Worm (Caenorhabditis elegans) whole organism, L4 larva: ENCODE data around the gene hlh-12.

Source experiments
- T20F7.1 ChIP-seq: fragments of 200-800 bp; sonication (Bioruptor generic); optimal IDR thresholded peaks from 2 replicates; lab custom pipeline; 2018; ENCODE audit warnings: mild to moderate bottlenecking, missing genetic modification characterization, missing compliant biosample characterization
- Y75B8A.6 ChIP-seq: fragments of 200-800 bp; sonication (Bioruptor generic); IDR thresholded peaks from 2 replicates; pipeline ENCODE4 v1.3.6; 2022; ENCODE audit warnings: missing genetic modification reagents, missing genetic modification characterization, missing compliant biosample characterization
- aha-1 ChIP-seq: fragments of 150-350 bp; peaks from one replicate; lab custom pipeline; 2014; ENCODE audit warnings: missing biosample characterization, missing genetic modification characterization
- arid-1 ChIP-seq: fragments of 200-800 bp; sonication (Bioruptor generic); conservative IDR thresholded peaks from 2 replicates; pipeline ENCODE4 v1.3.6; 2022; ENCODE audit warnings: missing genetic modification reagents, missing genetic modification characterization, missing compliant biosample characterization
- ceh-62 ChIP-seq: sonication (generic microtip); optimal IDR thresholded peaks from 2 replicates; lab custom pipeline; 2017; ENCODE audit warnings: missing biosample characterization, missing genetic modification characterization
- cey-2 ChIP-seq: sonication (generic microtip); optimal IDR thresholded peaks from 3 replicates; lab custom pipeline; 2017; ENCODE audit warnings: missing genetic modification characterization, mild to moderate bottlenecking, missing compliant biosample characterization, antibody characterized with exemption, borderline replicate concordance; ENCODE audit not compliant: insufficient read depth
- daf-16 ChIP-seq, 3 experiments: sonication (generic microtip); optimal IDR thresholded peaks; 2 replicates each; lab custom pipeline; 2016 to 2017; ENCODE audit warnings: missing genetic modification characterization in 3 of 3, missing genetic modification reagents in 3 of 3, mild to moderate bottlenecking in 2 of 3, missing compliant biosample characterization in 2 of 3, missing biosample characterization in 1 of 3, moderate library complexity in 1 of 3
- daf-8 ChIP-seq: fragments of 200-800 bp; sonication (Bioruptor generic); IDR thresholded peaks from 2 replicates; pipeline ENCODE4 v1.3.6; 2022; ENCODE audit warnings: missing genetic modification characterization, missing compliant biosample characterization
- duxl-1 ChIP-seq: sonication (generic microtip); optimal IDR thresholded peaks from 2 replicates; lab custom pipeline; 2016; ENCODE audit warnings: mild to moderate bottlenecking, missing genetic modification characterization, moderate library complexity, missing compliant biosample characterization; ENCODE audit not compliant: poor library complexity
- dve-1 ChIP-seq: sonication (generic microtip); optimal IDR thresholded peaks from 2 replicates; lab custom pipeline; 2017; ENCODE audit warnings: antibody characterized with exemption, mild to moderate bottlenecking, missing genetic modification characterization, missing compliant biosample characterization; ENCODE audit not compliant: insufficient read depth
- egl-43 ChIP-seq: fragments of 200-800 bp; sonication (Bioruptor generic); IDR thresholded peaks from 2 replicates; pipeline ENCODE4 v1.3.6; 2022; ENCODE audit warnings: missing genetic modification reagents, missing genetic modification characterization, missing compliant biosample characterization
- fos-1 ChIP-seq: fragments of 150-350 bp; optimal IDR thresholded peaks from 2 replicates; lab custom pipeline; 2014; ENCODE audit warnings: missing biosample characterization, missing genetic modification characterization
- hif-1 ChIP-seq, 2 experiments: sonication (generic microtip); optimal IDR thresholded peaks; 2 replicates each; lab custom pipeline; 2016 to 2017; ENCODE audit warnings: missing compliant biosample characterization in 2 of 2, missing genetic modification characterization in 2 of 2, missing genetic modification reagents in 2 of 2, missing genotype in 2 of 2, mild to moderate bottlenecking in 1 of 2
- hlh-11 ChIP-seq: fragments of 200-800 bp; sonication (Bioruptor generic); optimal IDR thresholded peaks from 2 replicates; lab custom pipeline; 2018; ENCODE audit warnings: mild to moderate bottlenecking, missing genetic modification characterization, missing compliant biosample characterization
- hlh-30 ChIP-seq: sonication (generic microtip); optimal IDR thresholded peaks from 2 replicates; lab custom pipeline; 2017; ENCODE audit warnings: antibody characterized with exemption, mild to moderate bottlenecking, missing genetic modification characterization, missing compliant biosample characterization; ENCODE audit not compliant: insufficient read depth
- hmg-1.1 ChIP-seq: fragments of 200-800 bp; sonication (Bioruptor generic); IDR thresholded peaks from 2 replicates; pipeline ENCODE4 v1.3.6; 2022; ENCODE audit warnings: missing genetic modification reagents, missing genetic modification characterization, missing compliant biosample characterization
- jun-1 ChIP-seq: fragments of 150-350 bp; optimal IDR thresholded peaks from 2 replicates; lab custom pipeline; 2014; ENCODE audit warnings: missing biosample characterization, missing genetic modification reagents, missing genetic modification characterization
- lim-7 ChIP-seq: fragments of 200-800 bp; sonication (Bioruptor generic); IDR thresholded peaks from 2 replicates; pipeline ENCODE4 v1.3.6; 2022; ENCODE audit warnings: missing genetic modification characterization, missing compliant biosample characterization
- lin-38 ChIP-seq: fragments of 200-800 bp; sonication (Bioruptor generic); IDR thresholded peaks from 2 replicates; pipeline ENCODE4 v1.3.6; 2022; ENCODE audit warnings: missing genetic modification reagents, missing genetic modification characterization, missing compliant biosample characterization
- lin-39 ChIP-seq: fragments of 150-350 bp; optimal IDR thresholded peaks from 2 replicates; lab custom pipeline; 2014; ENCODE audit warnings: missing biosample characterization, missing genetic modification reagents, missing genetic modification characterization
- lsy-2 ChIP-seq, 2 experiments: fragments of 150-350 bp in 1 of 2; sonication (generic microtip) in 1 of 2; optimal IDR thresholded peaks; 2 replicates each; lab custom pipeline; 2014 to 2017; ENCODE audit warnings: missing biosample characterization in 2 of 2, missing genetic modification characterization in 2 of 2
- mdt-29 ChIP-seq: fragments of 200-800 bp; sonication (Bioruptor generic); IDR thresholded peaks from 2 replicates; pipeline ENCODE4 v1.3.6; 2022; ENCODE audit warnings: missing genetic modification reagents, missing genetic modification characterization, missing compliant biosample characterization
- mes-2 ChIP-seq: sonication (generic microtip); optimal IDR thresholded peaks from 2 replicates; lab custom pipeline; 2016; ENCODE audit warnings: missing genotype, mild to moderate bottlenecking, missing genetic modification characterization, missing compliant biosample characterization; ENCODE audit not compliant: poor library complexity, severe bottlenecking
- mxl-3 ChIP-seq: fragments of 200-800 bp; sonication (Bioruptor generic); optimal IDR thresholded peaks from 2 replicates; lab custom pipeline; 2018; ENCODE audit warnings: mild to moderate bottlenecking, missing genetic modification characterization, missing compliant biosample characterization
- nhr-10 ChIP-seq: fragments of 150-350 bp; optimal IDR thresholded peaks from 2 replicates; lab custom pipeline; 2014; ENCODE audit warnings: missing biosample characterization, missing genetic modification characterization
- nhr-102 ChIP-seq: sonication (generic microtip); optimal IDR thresholded peaks from 2 replicates; lab custom pipeline; 2016; ENCODE audit warnings: mild to moderate bottlenecking, missing genetic modification characterization, moderate library complexity, missing compliant biosample characterization
- nhr-11 ChIP-seq: fragments of 150-350 bp; optimal IDR thresholded peaks from 2 replicates; lab custom pipeline; 2014; ENCODE audit warnings: missing biosample characterization, missing genetic modification characterization
- nhr-111 ChIP-seq: fragments of 200-800 bp; sonication (Bioruptor generic); optimal IDR thresholded peaks from 2 replicates; lab custom pipeline; 2018; ENCODE audit warnings: mild to moderate bottlenecking, missing genetic modification characterization, missing compliant biosample characterization
- nhr-25 ChIP-seq: sonication (generic microtip); optimal IDR thresholded peaks from 2 replicates; lab custom pipeline; 2017; ENCODE audit warnings: missing genetic modification characterization, mild to moderate bottlenecking, missing compliant biosample characterization, antibody characterized with exemption, moderate library complexity, borderline replicate concordance; ENCODE audit not compliant: insufficient read depth
- nhr-41 ChIP-seq: fragments of 200-800 bp; sonication (Bioruptor generic); IDR thresholded peaks from 2 replicates; pipeline ENCODE4 v1.3.6; 2022; ENCODE audit warnings: missing genetic modification reagents, missing genetic modification characterization, missing compliant biosample characterization
- nhr-42 ChIP-seq: fragments of 200-800 bp; sonication (Bioruptor generic); IDR thresholded peaks from 2 replicates; pipeline ENCODE4 v1.3.6; 2022; ENCODE audit warnings: missing genetic modification characterization, missing compliant biosample characterization
- nhr-76 ChIP-seq: fragments of 150-350 bp; optimal IDR thresholded peaks from 2 replicates; lab custom pipeline; 2014; ENCODE audit warnings: missing biosample characterization, missing genetic modification characterization
- nhr-77 ChIP-seq: fragments of 150-350 bp; optimal IDR thresholded peaks from 2 replicates; lab custom pipeline; 2014; ENCODE audit warnings: missing biosample characterization, missing genetic modification characterization
- pha-4 ChIP-seq, 2 experiments: fragments of 150-350 bp in 1 of 2; fragments of 200-800 bp in 1 of 2; sonication (Bioruptor generic) in 1 of 2; IDR thresholded peaks in 1 of 2; optimal IDR thresholded peaks in 1 of 2; 2 replicates each; pipeline versions ENCODE4 v1.3.6 to Lab custom; 2014 to 2022; ENCODE audit warnings: missing genetic modification characterization in 2 of 2, missing genetic modification reagents in 2 of 2, missing biosample characterization in 1 of 2, missing compliant biosample characterization in 1 of 2
- php-3 ChIP-seq: fragments of 200-800 bp; sonication (Bioruptor generic); IDR thresholded peaks from 2 replicates; pipeline ENCODE4 v1.3.6; 2022; ENCODE audit warnings: missing genetic modification reagents, missing genetic modification characterization, missing compliant biosample characterization
- rbr-2 ChIP-seq: sonication (generic microtip); optimal IDR thresholded peaks from 2 replicates; lab custom pipeline; 2016; ENCODE audit warnings: missing genotype, missing genetic modification characterization, missing compliant biosample characterization
- set-16 ChIP-seq: fragments of 200-800 bp; sonication (Bioruptor generic); IDR thresholded peaks from 2 replicates; pipeline ENCODE4 v1.3.6; 2022; ENCODE audit warnings: missing genetic modification reagents, missing genetic modification characterization, missing compliant biosample characterization
- snpc-4 ChIP-seq: fragments of 150-350 bp; optimal IDR thresholded peaks from 2 replicates; lab custom pipeline; 2014; ENCODE audit warnings: missing biosample characterization, missing genetic modification characterization
- spr-1 ChIP-seq: sonication (generic microtip); optimal IDR thresholded peaks from 2 replicates; lab custom pipeline; 2016; ENCODE audit warnings: mild to moderate bottlenecking, missing genetic modification characterization, missing compliant biosample characterization
- zfp-2 ChIP-seq: sonication (generic microtip); optimal IDR thresholded peaks from 2 replicates; lab custom pipeline; 2016; ENCODE audit warnings: mild to moderate bottlenecking, missing genetic modification characterization, missing compliant biosample characterization
- zfp-3 ChIP-seq: fragments of 200-800 bp; sonication (Bioruptor generic); conservative IDR thresholded peaks from 2 replicates; pipeline ENCODE4 v1.3.6; 2022; ENCODE audit warnings: missing genetic modification reagents, missing genetic modification characterization, missing compliant biosample characterization
- zip-2 ChIP-seq: fragments of 150-350 bp; optimal IDR thresholded peaks from 2 replicates; lab custom pipeline; 2014; ENCODE audit warnings: missing biosample characterization, missing genetic modification characterization

Gene hlh-12

DNA sequence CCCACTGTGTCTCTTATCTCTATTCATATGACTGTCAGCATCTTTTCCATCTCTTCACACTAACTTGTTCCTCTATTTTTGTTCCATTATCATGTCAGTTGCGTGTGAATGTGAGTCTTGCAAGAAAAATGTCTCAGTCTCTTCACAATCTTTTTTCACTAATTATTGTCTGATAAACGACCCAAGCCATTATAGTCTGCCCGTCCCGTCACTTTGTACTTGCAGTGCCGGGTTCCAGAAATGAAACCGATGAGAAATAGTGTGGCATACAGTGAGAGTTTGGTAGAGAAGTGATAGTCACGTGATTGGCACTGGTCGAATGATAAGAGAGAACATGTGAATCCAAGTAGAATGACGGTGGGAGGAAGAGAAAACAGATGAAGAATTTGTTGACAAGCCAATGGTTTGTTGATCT lies 48.4 kb upstream of the hlh-12 start (continued):
- TF ChIP-seq nhr-11 (tag; lab: Kevin White, UChicago) (peak; percentile 95), jun-1 (tag; lab: Kevin White, UChicago) (peak; percentile 89), egl-43 (GFP tag; lab: Robert Waterston, UW) (no peak), mdt-29 (GFP tag; lab: Robert Waterston, UW) (peak; percentile 89), nhr-10 (peak; percentile 92), T20F7.1 (peak; percentile 84), zfp-3 (peak; percentile 52; the same call in 1 of the 2 replicates), hlh-11 (tag; lab: Kevin White, UChicago) (peak; percentile 100), pha-4 (GFP tag; IDR thresholded peaks at IDR 0.05; lab: Robert Waterston, UW) (peak; percentile 75), pha-4 (tag; optimal IDR thresholded peaks at IDR 0.05; lab: Kevin White, UChicago) (no peak), nhr-111 (no peak), nhr-77 (peak; percentile 94), snpc-4 (tag; lab: Kevin White, UChicago) (no peak), php-3 (GFP tag; lab: Robert Waterston, UW) (peak; percentile 96), lsy-2 (tag; optimal IDR thresholded peaks at IDR 0.05; lab: Kevin White, UChicago) (peak; percentile 75 to 84), zip-2 (no peak), lin-39 (no peak), hlh-30 (peak; percentile 98), arid-1 (0 out of 2 replicates have a peak, but pooled peaks have one; percentile 27), ceh-62 (tag; lab: Kevin White, UChicago) (no peak), cey-2 (tag; lab: Kevin White, UChicago) (peak; percentile 97), zfp-2 (tag; lab: Kevin White, UChicago) (no peak), nhr-102 (tag; lab: Kevin White, UChicago) (peak; percentile 97), hmg-1.1 (peak; percentile 55), mxl-3 (GFP tag; lab: Kevin White, UChicago) (peak; percentile 92), Y75B8A.6 (GFP tag; lab: Robert Waterston, UW) (0 out of 2 replicates have a peak, but pooled peaks have one; percentile 17), nhr-42 (peak; percentile 61; the same call in 1 of the 2 replicates), hif-1 (tag; optimal IDR thresholded peaks at IDR 0.05; lab: Kevin White, UChicago) (peak; percentile 80 to 91), fos-1 (tag; lab: Kevin White, UChicago) (no peak), nhr-76 (peak; percentile 82), daf-16 (GFP tag; optimal IDR thresholded peaks at IDR 0.05; lab: Kevin White, UChicago) (peak; percentile 97 to 99), daf-16 (tag; optimal IDR thresholded peaks at IDR 0.05; lab: Kevin White, UChicago) (peak; percentile 98), lin-38 (GFP tag; lab: Robert Waterston, UW) (peak; percentile 34; the same call in 1 of the 2 replicates), nhr-41 (GFP tag; lab: Robert Waterston, UW) (0 out of 2 replicates have a peak, but pooled peaks have one; percentile 73), aha-1 (peak; percentile 99), daf-8 (no peak), rbr-2 (tag; lab: Kevin White, UChicago) (peak; percentile 34), duxl-1 (tag; lab: Kevin White, UChicago) (peak; percentile 7), set-16 (GFP tag; lab: Robert Waterston, UW) (no peak), spr-1 (peak; percentile 87), dve-1 (tag; lab: Kevin White, UChicago) (peak; percentile 99), nhr-25 (tag; lab: Kevin White, UChicago) (no peak), mes-2 (tag; lab: Kevin White, UChicago) (peak; percentile 48), lim-7 (GFP tag; lab: Robert Waterston, UW) (no peak)
